Worm (Caenorhabditis elegans): ENCODE data around the gene nprt-1.

Gene nprt-1

DNA sequence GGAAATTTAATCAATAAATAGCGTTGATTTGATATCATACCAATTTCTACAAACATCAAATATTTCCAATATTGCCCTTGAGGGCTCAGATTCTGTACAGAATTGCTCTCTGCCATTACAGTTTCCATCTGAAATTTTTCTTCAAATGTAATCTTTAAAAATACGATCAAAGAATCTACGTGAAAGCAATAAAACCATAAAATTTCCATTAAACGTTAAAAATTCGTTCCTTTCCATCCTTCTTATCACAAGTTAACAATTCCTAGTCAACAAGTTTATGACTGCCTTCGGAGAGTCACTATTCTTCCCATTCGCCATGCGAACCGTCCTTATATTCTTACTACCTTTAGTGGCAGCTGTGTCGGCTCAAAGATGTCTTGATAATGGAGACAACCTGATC lies 54.9 kb downstream of the nprt-1 start, which contains the start of gene clec-82:
Gene clec-82 (plus strand): TSS at position 301 of the 400 bp plus-strand sequence.
- no peak for TF ChIP-seq skn-1 (tag; optimal IDR thresholded peaks at IDR 0.05)
- TF ChIP-seq lin-39 (tag; optimal IDR thresholded peaks at IDR 0.05) = no peak

DNA sequence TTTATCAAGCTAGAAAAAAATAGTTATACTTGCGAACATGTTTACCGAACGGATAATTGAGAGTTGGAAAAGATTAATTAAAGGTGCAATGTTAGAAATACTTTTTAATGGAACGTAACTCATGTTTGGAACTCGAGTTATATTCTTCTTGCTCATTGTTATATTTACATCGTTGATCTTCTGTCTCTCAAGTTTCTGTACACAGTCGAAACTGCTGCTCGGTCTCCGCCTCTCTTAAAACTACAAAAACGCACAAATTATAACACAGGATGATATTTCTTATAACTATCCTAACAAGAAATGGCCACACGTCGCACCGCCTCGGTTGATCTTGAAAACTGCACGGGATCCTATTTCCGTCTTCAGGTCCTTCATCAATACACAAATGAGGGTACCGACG lies 55.7 kb downstream of the nprt-1 start, which contains the start of gene pudl-2:
Gene pudl-2 (plus strand): TSS at position 301 of the 400 bp plus-strand sequence.
- TF ChIP-seq lin-39 (tag; optimal IDR thresholded peaks at IDR 0.05) (no peak), nhr-237 (tag; optimal IDR thresholded peaks at IDR 0.05) (no peak), lsy-2 (tag; optimal IDR thresholded peaks at IDR 0.05) (no peak), ztf-4 (tag; optimal IDR thresholded peaks at IDR 0.05) (no peak), unc-62 (GFP tag; optimal IDR thresholded peaks at IDR 0.05) (no peak), alr-1 (tag; optimal IDR thresholded peaks at IDR 0.05) (no peak), nhr-6 (tag; optimal IDR thresholded peaks at IDR 0.05) (no peak), ceh-16 (tag; optimal IDR thresholded peaks at IDR 0.05) (no peak), nhr-12 (tag; optimal IDR thresholded peaks at IDR 0.05) (no peak), R02D3.7 (tag; optimal IDR thresholded peaks at IDR 0.05) (no peak), nhr-21 (tag; optimal IDR thresholded peaks at IDR 0.05) (no peak)

DNA sequence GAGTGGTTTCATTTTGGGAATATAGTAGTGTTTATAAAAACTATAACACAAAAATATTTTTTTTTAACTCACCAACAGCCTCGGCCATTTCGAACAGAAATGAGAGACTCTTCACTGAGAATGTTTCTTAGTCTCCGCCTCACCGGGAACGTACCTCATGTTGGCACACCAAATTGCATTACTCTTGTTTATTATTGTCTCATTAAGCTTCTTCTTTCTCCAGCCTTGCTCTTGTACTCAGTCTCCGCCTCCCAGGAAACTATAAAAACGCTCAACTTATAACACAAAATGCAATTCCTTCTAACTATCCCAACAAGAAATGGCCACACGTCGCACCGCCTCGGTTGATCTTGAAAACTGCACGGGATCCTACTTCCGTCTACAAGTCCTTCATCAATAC lies 57.7 kb downstream of the nprt-1 start, which contains the start of the genes Y54G2A.48 and pudl-1:
Gene Y54G2A.48 (minus strand): TSS at position 101 of the 400 bp plus-strand sequence.
Gene pudl-1 (plus strand): TSS at position 320 of the 400 bp plus-strand sequence.
- TF ChIP-seq zag-1 (tag; optimal IDR thresholded peaks at IDR 0.05) = no peak
- TF ChIP-seq nhr-10 (tag; optimal IDR thresholded peaks at IDR 0.05) = no peak
- no peak for TF ChIP-seq lin-11 (tag; optimal IDR thresholded peaks at IDR 0.05)
- TF ChIP-seq egl-27 (tag; optimal IDR thresholded peaks at IDR 0.05) = no peak
- no peak for TF ChIP-seq nhr-25 (tag; optimal IDR thresholded peaks at IDR 0.05)
- TF ChIP-seq ztf-11 (tag; optimal IDR thresholded peaks at IDR 0.05) = no peak
- TF ChIP-seq alr-1 (tag; optimal IDR thresholded peaks at IDR 0.05) = no peak

DNA sequence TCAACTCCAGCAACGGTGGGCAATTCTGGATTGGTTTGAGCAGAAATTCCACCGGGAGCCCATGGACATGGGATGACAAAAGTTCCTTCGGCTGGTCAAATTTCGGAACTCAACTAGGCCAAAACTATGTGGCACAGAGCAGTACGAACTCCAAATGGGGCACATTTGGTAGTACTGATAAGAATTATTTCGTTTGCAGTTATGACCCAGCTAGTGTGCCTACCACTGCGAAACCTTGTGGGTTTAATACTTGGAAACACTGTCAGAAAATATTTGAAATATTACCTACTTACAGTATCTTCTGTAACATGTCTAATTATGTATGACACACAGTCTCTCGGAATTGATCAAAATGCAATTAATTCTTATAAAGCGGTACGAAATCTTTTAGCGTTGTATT lies 63.9 kb downstream of the nprt-1 start:
- TF ChIP-seq nhr-129 (tag; optimal IDR thresholded peaks at IDR 0.05) = no peak
- TF ChIP-seq nhr-12 (tag; optimal IDR thresholded peaks at IDR 0.05) = no peak
- TF ChIP-seq unc-39 (tag; optimal IDR thresholded peaks at IDR 0.05) = no peak
- no peak for TF ChIP-seq snpc-4 (tag; optimal IDR thresholded peaks at IDR 0.05)
- no peak for TF ChIP-seq ztf-11 (tag; optimal IDR thresholded peaks at IDR 0.05)
- TF ChIP-seq ceh-82 (tag; optimal IDR thresholded peaks at IDR 0.05) = no peak
- TF ChIP-seq nhr-237 (tag; optimal IDR thresholded peaks at IDR 0.05) = no peak
- no peak for TF ChIP-seq elt-3 (tag; optimal IDR thresholded peaks at IDR 0.05)
- TF ChIP-seq ztf-1 (GFP tag; conservative IDR thresholded peaks at IDR 0.05) = no peak
- TF ChIP-seq nhr-23 (tag; optimal IDR thresholded peaks at IDR 0.05) = no peak
- no peak for TF ChIP-seq lin-13 (GFP tag; optimal IDR thresholded peaks at IDR 0.05)
- no peak for TF ChIP-seq mab-5 (tag; optimal IDR thresholded peaks at IDR 0.05)
- TF ChIP-seq ama-1 (optimal IDR thresholded peaks at IDR 0.05) = no peak
- no peak for TF ChIP-seq elt-1 (tag; optimal IDR thresholded peaks at IDR 0.05)
- TF ChIP-seq aly-2 (tag; optimal IDR thresholded peaks at IDR 0.05) = no peak
- no peak for TF ChIP-seq zag-1 (tag; optimal IDR thresholded peaks at IDR 0.05)
- no peak for TF ChIP-seq lin-39 (tag; optimal IDR thresholded peaks at IDR 0.05)
- no peak for TF ChIP-seq fos-1 (tag; optimal IDR thresholded peaks at IDR 0.05)

DNA sequence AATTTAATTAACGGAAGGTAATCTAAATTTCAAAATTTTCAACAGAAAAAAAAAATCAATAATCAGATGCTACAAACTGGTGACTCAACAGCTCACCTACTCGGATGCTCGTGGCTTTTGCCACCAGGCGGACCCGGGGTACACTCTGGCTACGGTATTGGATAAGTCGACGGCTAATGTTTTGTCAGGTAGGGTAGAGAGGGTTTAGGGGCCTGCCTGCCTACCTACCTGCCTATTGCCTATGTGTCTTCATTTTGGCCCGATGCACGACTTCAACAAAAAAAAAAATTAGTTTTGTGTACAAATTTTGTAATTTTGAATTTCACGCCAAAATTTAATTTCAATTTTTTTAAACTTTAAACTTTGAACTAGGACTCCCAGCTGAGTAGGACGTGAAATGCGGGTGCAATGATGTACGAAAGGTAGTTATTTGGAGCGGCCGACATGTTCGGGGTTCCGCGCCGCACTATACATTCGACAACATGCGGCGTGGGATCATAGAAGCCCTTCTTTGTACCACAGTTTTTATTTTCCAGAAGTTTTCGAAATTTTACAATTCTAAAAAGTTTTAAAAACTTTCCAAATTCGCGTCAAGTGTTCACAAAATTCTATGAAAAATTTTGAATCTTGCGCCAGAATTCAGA lies 64.7 kb downstream of the nprt-1 start:
- no peak for TF ChIP-seq lin-13 (GFP tag; optimal IDR thresholded peaks at IDR 0.05)

DNA sequence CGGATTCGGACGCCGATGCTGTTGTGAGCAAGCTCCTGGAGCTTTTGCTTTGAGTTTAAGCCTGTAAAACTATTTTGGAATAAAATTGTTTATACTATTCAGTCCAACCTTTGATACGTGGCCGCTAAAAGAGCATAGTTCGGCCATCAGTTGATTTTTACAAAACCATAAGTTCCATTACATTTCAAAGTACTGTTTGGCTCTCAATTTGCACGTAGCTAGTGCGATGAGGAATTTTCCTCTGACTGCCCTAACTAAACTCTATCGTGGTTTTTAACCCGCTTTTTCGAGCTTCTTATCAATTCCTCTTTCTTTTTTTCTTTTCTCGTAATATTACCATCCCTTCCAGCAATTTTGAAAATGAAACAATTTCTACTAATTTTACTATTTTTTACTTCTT lies 66.8 kb downstream of the nprt-1 start, which contains the start of gene clec-80:
Gene clec-80 (plus strand): TSS at position 301 of the 400 bp plus-strand sequence.
- TF ChIP-seq nhr-6 (tag; optimal IDR thresholded peaks at IDR 0.05) (no peak), ceh-82 (tag; optimal IDR thresholded peaks at IDR 0.05) (no peak), lin-11 (tag; optimal IDR thresholded peaks at IDR 0.05) (no peak), nhr-21 (tag; optimal IDR thresholded peaks at IDR 0.05) (no peak), nhr-129 (tag; optimal IDR thresholded peaks at IDR 0.05) (no peak), F13H6.1 (tag; optimal IDR thresholded peaks at IDR 0.05) (no peak), nhr-11 (tag; optimal IDR thresholded peaks at IDR 0.05) (no peak), mdl-1 (tag; optimal IDR thresholded peaks at IDR 0.05) (no peak), unc-62 (GFP tag; optimal IDR thresholded peaks at IDR 0.05) (no peak), C34F6.9 (tag; optimal IDR thresholded peaks at IDR 0.05) (no peak), lsy-2 (tag; optimal IDR thresholded peaks at IDR 0.05) (no peak), skn-1 (tag; optimal IDR thresholded peaks at IDR 0.05) (no peak), elt-1 (tag; optimal IDR thresholded peaks at IDR 0.05) (no peak), fos-1 (tag; optimal IDR thresholded peaks at IDR 0.05) (no peak), peb-1 (tag; optimal IDR thresholded peaks at IDR 0.05) (no peak), lin-39 (tag; optimal IDR thresholded peaks at IDR 0.05) (no peak), ztf-11 (tag; optimal IDR thresholded peaks at IDR 0.05) (no peak), nhr-23 (tag; optimal IDR thresholded peaks at IDR 0.05) (no peak)

Measured in whole organism, L2 larva.